Fruit fly (Drosophila melanogaster) whole organism, embryonic: ENCODE results near the gene Nup160.

Experiments used
- CG11695 ChIP-seq: fragments of 200-800 bp; sonication (Bioruptor generic); IDR thresholded peaks from 3 replicates; pipeline ENCODE4 v1.3.6; 2022; ENCODE audit warnings: missing biosample characterization, missing genetic modification characterization
- CG14050 ChIP-seq: fragments of 200-800 bp; sonication (Bioruptor generic); IDR thresholded peaks from 3 replicates; pipeline ENCODE4 v1.3.6; 2022; ENCODE audit warnings: missing biosample characterization, missing genetic modification characterization
- CG14860 ChIP-seq: fragments of 200-800 bp; sonication (Bioruptor generic); IDR thresholded peaks from 3 replicates; pipeline ENCODE4 v1.3.6; 2022; ENCODE audit warnings: missing biosample characterization, missing genetic modification characterization; ENCODE audit not compliant: partially characterized antibody
- CG15479 ChIP-seq: fragments of 200-800 bp; sonication (Bioruptor generic); optimal IDR thresholded peaks from 3 replicates; lab custom pipeline; 2019; ENCODE audit warnings: missing biosample characterization, mild to moderate bottlenecking, missing genetic modification characterization, moderate library complexity
- CG1647 ChIP-seq: fragments of 200-800 bp; sonication (Bioruptor generic); optimal IDR thresholded peaks from 3 replicates; lab custom pipeline; 2016; ENCODE audit warnings: missing biosample characterization, missing genetic modification characterization
- CG17361 ChIP-seq: fragments of 200-800 bp; sonication (Bioruptor generic); IDR thresholded peaks from 3 replicates; pipeline ENCODE4 v1.3.6; 2022; ENCODE audit warnings: missing biosample characterization, missing genetic modification characterization
- CG17612 ChIP-seq: fragments of 200-800 bp; sonication (Bioruptor generic); IDR thresholded peaks from 2 replicates; pipeline ENCODE4 v1.3.6; 2022; ENCODE audit warnings: missing biosample characterization, missing genetic modification characterization
- CG17802 ChIP-seq: fragments of 200-800 bp; sonication (Bioruptor generic); optimal IDR thresholded peaks from 2 replicates; lab custom pipeline; 2018; ENCODE audit warnings: missing biosample characterization, mild to moderate bottlenecking, missing genetic modification characterization, moderate library complexity
- CG18764 ChIP-seq: fragments of 200-800 bp; sonication (Bioruptor generic); optimal IDR thresholded peaks from 3 replicates; lab custom pipeline; 2016; ENCODE audit warnings: missing biosample characterization, missing genetic modification characterization
- CG2120 ChIP-seq: fragments of 200-800 bp; sonication (Bioruptor generic); optimal IDR thresholded peaks from 3 replicates; lab custom pipeline; 2016; ENCODE audit warnings: missing biosample characterization, missing genetic modification characterization
- CG2678 ChIP-seq: fragments of 200-800 bp; sonication (Bioruptor generic); optimal IDR thresholded peaks from 3 replicates; lab custom pipeline; 2019; ENCODE audit warnings: missing biosample characterization, mild to moderate bottlenecking, missing genetic modification characterization, moderate library complexity
- CG32532 ChIP-seq: fragments of 200-800 bp; sonication (Bioruptor generic); IDR thresholded peaks from 2 replicates; pipeline ENCODE4 v1.3.6; 2022; ENCODE audit warnings: missing biosample characterization, missing genetic modification characterization
- CG33213 ChIP-seq: fragments of 200-800 bp; sonication (Bioruptor generic); optimal IDR thresholded peaks from 3 replicates; lab custom pipeline; 2016; ENCODE audit warnings: missing biosample characterization, missing genetic modification characterization
- CG3726 ChIP-seq: fragments of 200-800 bp; sonication (Bioruptor generic); IDR thresholded peaks from 3 replicates; pipeline ENCODE4, ENCODE4 v1.3.6; 2022; ENCODE audit warnings: missing biosample characterization, missing genetic modification characterization
- CG4424 ChIP-seq: fragments of 200-800 bp; sonication (Bioruptor generic); optimal IDR thresholded peaks from 3 replicates; lab custom pipeline; 2016; ENCODE audit warnings: missing biosample characterization, missing genetic modification characterization
- CG5245 ChIP-seq: fragments of 200-800 bp; sonication (Bioruptor generic); optimal IDR thresholded peaks from 3 replicates; lab custom pipeline; 2016; ENCODE audit warnings: missing biosample characterization, missing genetic modification characterization
- CG7745 ChIP-seq: fragments of 200-800 bp; sonication (Bioruptor generic); optimal IDR thresholded peaks from 2 replicates; lab custom pipeline; 2018; ENCODE audit warnings: missing biosample characterization, mild to moderate bottlenecking, missing genetic modification characterization, moderate library complexity
- CG7963 ChIP-seq: fragments of 200-800 bp; sonication (Bioruptor generic); IDR thresholded peaks from 3 replicates; pipeline ENCODE4 v1.3.6; 2022; ENCODE audit warnings: missing biosample characterization, missing genetic modification characterization; ENCODE audit not compliant: partially characterized antibody
- CG8281 ChIP-seq: fragments of 200-800 bp; sonication (Bioruptor generic); optimal IDR thresholded peaks from 2 replicates; lab custom pipeline; 2018; ENCODE audit warnings: missing biosample characterization, mild to moderate bottlenecking, missing genetic modification characterization, moderate library complexity
- CG8478 ChIP-seq: fragments of >200 bp; optimal IDR thresholded peaks from 2 replicates; lab custom pipeline; 2018
- D19A ChIP-seq: fragments of 200-800 bp; optimal IDR thresholded peaks from 3 replicates; lab custom pipeline; 2019; ENCODE audit warnings: missing biosample characterization, mild to moderate bottlenecking, missing genetic modification characterization, moderate library complexity
- Dbx ChIP-seq: fragments of 200-800 bp; sonication (Bioruptor generic); IDR thresholded peaks from 3 replicates; pipeline ENCODE4 v1.3.6; 2022; ENCODE audit warnings: missing biosample characterization, missing genetic modification characterization
- Dll ChIP-seq: fragments of 200-800 bp; sonication (Bioruptor generic); IDR thresholded peaks from 4 replicates; pipeline ENCODE4 v1.3.6; 2022; ENCODE audit warnings: missing biosample characterization, missing genetic modification characterization; ENCODE audit not compliant: partially characterized antibody
- Dref ChIP-seq: fragments of 200-800 bp; sonication (Bioruptor generic); IDR thresholded peaks from 2 replicates; pipeline ENCODE4 v1.3.6; 2022; ENCODE audit warnings: missing biosample characterization, missing genetic modification characterization
- Elba2 ChIP-seq: fragments of 200-800 bp; sonication (Bioruptor generic); optimal IDR thresholded peaks from 3 replicates; lab custom pipeline; 2016; ENCODE audit warnings: missing biosample characterization, missing genetic modification characterization
- H15 ChIP-seq: fragments of 200-800 bp; sonication (Bioruptor generic); IDR thresholded peaks from 3 replicates; pipeline ENCODE4 v1.3.6; 2022; ENCODE audit warnings: missing biosample characterization, missing genetic modification characterization
- Hand ChIP-seq: fragments of 200-800 bp; sonication (Bioruptor generic); optimal IDR thresholded peaks from 2 replicates; lab custom pipeline; 2017; ENCODE audit warnings: mild to moderate bottlenecking, missing biosample characterization, missing genetic modification reagents, missing genetic modification characterization
- Hsf ChIP-seq: fragments of 200-800 bp; sonication (Bioruptor generic); optimal IDR thresholded peaks from 3 replicates; lab custom pipeline; 2016; ENCODE audit warnings: missing biosample characterization, missing genetic modification characterization
- MESR4 ChIP-seq: fragments of 200-800 bp; sonication (Bioruptor generic); optimal IDR thresholded peaks from 2 replicates; lab custom pipeline; 2018; ENCODE audit warnings: missing biosample characterization, mild to moderate bottlenecking, missing genetic modification characterization, moderate library complexity
- Sox102F ChIP-seq: fragments of 200-800 bp; sonication (Bioruptor generic); optimal IDR thresholded peaks from 2 replicates; lab custom pipeline; 2018; ENCODE audit warnings: missing biosample characterization, mild to moderate bottlenecking, missing genetic modification characterization, moderate library complexity
- Spps ChIP-seq: fragments of 200-800 bp; sonication (Bioruptor generic); optimal IDR thresholded peaks from 2 replicates; lab custom pipeline; 2018; ENCODE audit warnings: missing biosample characterization, mild to moderate bottlenecking, missing genetic modification characterization
- Ssrp ChIP-seq: fragments of 200-800 bp; sonication (Bioruptor generic); optimal IDR thresholded peaks from 2 replicates; lab custom pipeline; 2018; ENCODE audit warnings: missing biosample characterization, mild to moderate bottlenecking, missing genetic modification characterization, moderate library complexity
- bcd ChIP-seq: fragments of 200-800 bp; sonication (Bioruptor generic); optimal IDR thresholded peaks from 2 replicates; lab custom pipeline; 2017; ENCODE audit warnings: missing biosample characterization, mild to moderate bottlenecking, missing genetic modification characterization
- chinmo ChIP-seq: fragments of 200-800 bp; sonication (Bioruptor generic); IDR thresholded peaks from 4 replicates; pipeline ENCODE4 v1.3.6; 2022; ENCODE audit warnings: missing biosample characterization, missing genetic modification characterization; ENCODE audit not compliant: partially characterized antibody
- chm ChIP-seq: fragments of 200-800 bp; sonication (Bioruptor generic); IDR thresholded peaks from 2 replicates; pipeline ENCODE4 v1.3.6; 2022; ENCODE audit warnings: missing biosample characterization, missing genetic modification characterization
- chn ChIP-seq: fragments of 200-800 bp; sonication (Bioruptor generic); optimal IDR thresholded peaks from 2 replicates; lab custom pipeline; 2016; ENCODE audit warnings: missing biosample characterization, missing genetic modification characterization
- dan ChIP-seq: fragments of 200-800 bp; sonication (Bioruptor generic); IDR thresholded peaks from 2 replicates; pipeline ENCODE4 v1.3.6; 2022; ENCODE audit warnings: missing biosample characterization, missing genetic modification characterization
- danr ChIP-seq: fragments of 200-800 bp; sonication (Bioruptor generic); IDR thresholded peaks from 2 replicates; pipeline ENCODE4 v1.3.6; 2022; ENCODE audit warnings: missing biosample characterization, missing genetic modification characterization
- disco-r ChIP-seq: fragments of 200-800 bp; sonication (Bioruptor generic); optimal IDR thresholded peaks from 2 replicates; lab custom pipeline; 2016; ENCODE audit warnings: missing biosample characterization, missing genetic modification characterization
- dmrt99B ChIP-seq: fragments of 200-800 bp; sonication (Bioruptor generic); optimal IDR thresholded peaks from 2 replicates; lab custom pipeline; 2018; ENCODE audit warnings: missing biosample characterization, mild to moderate bottlenecking, missing genetic modification characterization, moderate library complexity
- ems ChIP-seq: fragments of 200-800 bp; sonication (Bioruptor generic); optimal IDR thresholded peaks from 3 replicates; lab custom pipeline; 2016; ENCODE audit warnings: missing biosample characterization, missing genetic modification characterization
- esg ChIP-seq: fragments of 200-800 bp; sonication (Bioruptor generic); conservative IDR thresholded peaks from 2 replicates; pipeline ENCODE4 v1.3.6; 2022; ENCODE audit warnings: missing biosample characterization, missing genetic modification characterization
- gro ChIP-seq: fragments of 200-800 bp; sonication (Bioruptor generic); optimal IDR thresholded peaks from 2 replicates; lab custom pipeline; 2016; ENCODE audit warnings: missing biosample characterization, missing genetic modification characterization
- h ChIP-seq: fragments of >200 bp; optimal IDR thresholded peaks from 2 replicates; lab custom pipeline; 2017
- lilli ChIP-seq: fragments of 200-800 bp; sonication (Bioruptor generic); optimal IDR thresholded peaks from 3 replicates; lab custom pipeline; 2016; ENCODE audit warnings: missing biosample characterization, missing genetic modification characterization
- nau ChIP-seq: fragments of 200-800 bp; sonication (Bioruptor generic); optimal IDR thresholded peaks from 3 replicates; lab custom pipeline; 2017; ENCODE audit warnings: missing biosample characterization, mild to moderate bottlenecking, missing genetic modification characterization, missing genetic modification reagents
- nerfin-2 ChIP-seq: fragments of 200-800 bp; sonication (Bioruptor generic); IDR thresholded peaks from 2 replicates; pipeline ENCODE4 v1.3.6; 2022; ENCODE audit warnings: missing biosample characterization, missing genetic modification characterization; ENCODE audit not compliant: partially characterized antibody
- oc ChIP-seq: fragments of 200-800 bp; sonication (Bioruptor generic); optimal IDR thresholded peaks from 2 replicates; lab custom pipeline; 2018; ENCODE audit warnings: missing biosample characterization, mild to moderate bottlenecking, missing genetic modification characterization, moderate library complexity
- sima ChIP-seq: fragments of 200-800 bp; sonication (Bioruptor generic); optimal IDR thresholded peaks from 2 replicates; lab custom pipeline; 2016; ENCODE audit warnings: missing biosample characterization, missing genetic modification characterization
- tgo ChIP-seq: fragments of 200-800 bp; sonication (Bioruptor generic); IDR thresholded peaks from 3 replicates; pipeline ENCODE4 v1.3.6; 2022; ENCODE audit warnings: missing biosample characterization, missing genetic modification characterization
- tup ChIP-seq: fragments of 200-800 bp; sonication (Bioruptor generic); optimal IDR thresholded peaks from 2 replicates; lab custom pipeline; 2016; ENCODE audit warnings: missing biosample characterization, mild to moderate bottlenecking, missing genetic modification characterization, moderate library complexity
- wdn ChIP-seq: fragments of 200-800 bp; sonication (Bioruptor generic); IDR thresholded peaks from 2 replicates; pipeline ENCODE4 v1.3.6; 2022; ENCODE audit warnings: missing biosample characterization, missing genetic modification characterization

Gene Nup160

DNA sequence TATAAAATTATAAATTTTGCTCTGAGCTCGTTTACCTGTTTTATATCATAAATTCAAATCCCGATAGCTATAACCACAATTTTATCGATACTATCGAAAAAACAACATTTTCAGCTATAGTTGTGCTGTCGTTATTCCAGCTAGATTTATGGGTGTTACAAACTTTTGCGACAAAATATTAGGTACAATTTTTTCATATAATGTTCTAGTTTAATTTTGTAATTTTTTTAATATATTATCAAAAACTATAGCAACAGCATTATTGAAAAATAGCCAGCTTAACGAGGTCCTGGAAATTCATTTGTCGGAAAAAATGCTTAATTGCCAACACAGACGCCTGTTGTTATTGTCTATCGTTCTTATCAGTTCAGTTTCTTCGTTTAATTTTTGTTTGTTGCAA lies 32.5 kb upstream of the Nup160 start, which contains the start of gene Wdr59 (continued):
- TF ChIP-seq CG8281 (tag; lab: Kevin White, UChicago) (no peak), CG5245 (no peak), wdn (no peak), Spps (tag; lab: Kevin White, UChicago) (peak; percentile 12), tgo (peak; percentile 36; the same call in 1 of the 3 replicates), gro (GFP tag; lab: Kevin White, UChicago) (no peak), CG2678 (tag; lab: Kevin White, UChicago) (no peak), CG7745 (tag; lab: Kevin White, UChicago) (no peak), nerfin-2 (GFP tag; lab: Robert Waterston, UW) (peak; percentile 34; the same call in 1 of the 2 replicates), dmrt99B (no peak), Elba2 (GFP tag; lab: Kevin White, UChicago) (no peak), chinmo (no peak), CG15479 (GFP tag; lab: Kevin White, UChicago) (no peak), D19A (tag; lab: Kevin White, UChicago) (no peak), CG2120 (peak; percentile 62), oc (no peak), disco-r (GFP tag; lab: Kevin White, UChicago) (no peak), Hsf (GFP tag; lab: Kevin White, UChicago) (peak; percentile 48), Dbx (peak; percentile 56; the same call in 1 of the 3 replicates), CG18764 (GFP tag; lab: Kevin White, UChicago) (peak; percentile 19), nau (no peak), CG17612 (GFP tag; lab: Robert Waterston, UW) (no peak), MESR4 (GFP tag; lab: Kevin White, UChicago) (no peak), CG8478 (lab: Kevin White, UChicago) (no peak), CG11695 (GFP tag; lab: Robert Waterston, UW) (no peak), ems (GFP tag; lab: Kevin White, UChicago) (peak; percentile 1), esg (GFP tag; lab: Robert Waterston, UW) (0 out of 2 replicates have a peak, but pooled peaks have one; percentile 9), dan (GFP tag; lab: Robert Waterston, UW) (no peak), Dll (peak; percentile 89; the same call in 3 of the 4 replicates), h (no peak), Ssrp (peak; percentile 42), danr (GFP tag; lab: Robert Waterston, UW) (no peak), sima (no peak), CG17361 (GFP tag; lab: Robert Waterston, UW) (no peak), CG14050 (GFP tag; lab: Robert Waterston, UW) (no peak), tup (GFP tag; lab: Kevin White, UChicago) (no peak), CG33213 (GFP tag; lab: Kevin White, UChicago) (no peak), bcd (GFP tag; lab: Kevin White, UChicago) (no peak), H15 (no peak), CG32532 (GFP tag; lab: Robert Waterston, UW) (no peak), Sox102F (GFP tag; lab: Kevin White, UChicago) (no peak), CG1647 (GFP tag; lab: Kevin White, UChicago) (no peak), Dref (GFP tag; lab: Robert Waterston, UW) (peak; percentile 72), CG17802 (no peak), CG3726 (GFP tag; lab: Robert Waterston, UW) (no peak), Hand (GFP tag; lab: Kevin White, UChicago) (no peak), chm (no peak), chn (no peak), CG14860 (GFP tag; lab: Robert Waterston, UW) (peak; percentile 62; the same call in 2 of the 3 replicates), lilli (GFP tag; lab: Kevin White, UChicago) (peak; percentile 52), CG4424 (GFP tag; lab: Kevin White, UChicago) (peak; percentile 43), CG7963 (GFP tag; lab: Robert Waterston, UW) (0 out of 3 replicates have a peak, but pooled peaks have one; percentile 48)
